Worm (Caenorhabditis elegans): Measurements from ENCODE around the gene T05A8.3.
A peak's percentile ranks its signal among the peaks of the same experiment; 100 is the strongest.
"Not testable (repeated sequence)": the region's sequence is repeated elsewhere in the genome, so short reads cannot be mapped to it uniquely, and the experiment has no call there.

The T05A8.3 gene

DNA sequence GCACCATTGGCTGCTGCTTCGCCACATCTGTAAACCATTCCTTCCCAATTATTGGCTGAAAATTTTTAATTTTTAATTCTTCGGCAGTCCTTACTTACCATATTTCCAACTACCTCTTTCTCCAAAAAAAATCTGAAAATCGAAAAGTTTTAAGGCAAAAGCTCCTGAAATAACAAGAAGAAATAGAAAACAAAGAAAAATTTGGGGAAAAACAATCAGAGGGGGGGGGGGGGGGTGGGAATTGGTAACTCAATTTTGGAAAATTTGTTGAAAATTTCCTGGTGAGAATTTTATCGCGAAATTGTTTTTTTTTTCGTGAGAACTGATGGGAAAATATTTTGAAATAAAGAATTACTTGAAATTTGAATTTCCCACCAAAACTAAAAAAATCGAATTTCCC is 24.8 kb downstream of the T05A8.3 start, which contains the start of gene set-11:
set-11 (minus strand) TSS at position 101 of the 400 bp plus-strand sequence.
- TF ChIP-seq ces-1 (GFP tag; optimal IDR thresholded peaks at IDR 0.05) (no peak), vab-15 (tag; optimal IDR thresholded peaks at IDR 0.05) (no peak), tlp-1 (tag; optimal IDR thresholded peaks at IDR 0.05) (no peak), nhr-12 (tag; optimal IDR thresholded peaks at IDR 0.05) (no peak), fkh-8 (tag; optimal IDR thresholded peaks at IDR 0.05) (no peak), dsc-1 (tag; optimal IDR thresholded peaks at IDR 0.05) (no peak), ceh-82 (tag; optimal IDR thresholded peaks at IDR 0.05) (no peak), egl-27 (tag; optimal IDR thresholded peaks at IDR 0.05) (no peak), zag-1 (tag; optimal IDR thresholded peaks at IDR 0.05) (no peak)

DNA sequence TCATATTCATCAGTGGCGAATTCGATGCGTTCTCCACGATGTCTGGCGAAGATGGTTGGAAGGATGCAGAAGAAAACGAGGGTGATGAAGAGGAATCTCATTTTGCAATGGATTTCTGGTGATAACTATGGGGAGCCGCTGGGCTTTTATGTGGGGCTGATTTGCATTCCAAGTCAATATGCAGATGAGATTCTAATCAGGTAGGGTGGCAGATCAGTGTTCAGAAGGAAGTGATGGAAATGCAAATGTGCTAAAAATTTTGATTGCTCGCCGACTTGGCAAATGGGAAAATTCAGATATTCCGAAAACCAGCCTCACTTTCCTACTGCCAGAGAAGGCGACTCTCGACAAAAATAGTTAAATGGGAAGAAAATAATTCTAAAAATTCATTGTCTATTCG is 27.2 kb downstream of the T05A8.3 start, which contains the start of gene nspf-3:
nspf-3 (minus strand) TSS at position 101 of the 400 bp plus-strand sequence.
- no peak for TF ChIP-seq ceh-63 (GFP tag; optimal IDR thresholded peaks at IDR 0.05)
- no peak for TF ChIP-seq pqm-1 (tag; optimal IDR thresholded peaks at IDR 0.05)
- no peak for TF ChIP-seq pax-3 (tag; optimal IDR thresholded peaks at IDR 0.05)
- no peak for TF ChIP-seq dsc-1 (tag; optimal IDR thresholded peaks at IDR 0.05)

DNA sequence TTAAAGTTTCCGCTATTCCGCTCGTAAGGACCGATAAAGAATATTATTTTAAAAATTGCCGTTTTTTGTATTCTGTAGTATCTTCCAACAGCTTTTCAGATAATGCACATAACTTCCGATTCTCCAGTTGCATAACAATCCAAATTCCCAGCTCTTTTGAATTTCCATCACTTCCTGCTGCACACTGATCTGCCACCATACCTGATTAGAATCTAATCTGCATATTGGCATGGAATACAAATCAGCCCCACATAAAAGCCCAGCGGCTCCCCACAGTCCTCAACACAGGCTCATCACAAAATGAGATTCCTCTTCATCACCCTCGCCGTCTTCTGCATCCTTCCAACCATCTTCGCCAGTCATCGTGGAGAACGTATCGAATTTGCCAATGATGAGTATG is 28.6 kb downstream of the T05A8.3 start, which contains the start of gene nspf-2:
nspf-2 (plus strand) TSS at position 301 of the 400 bp plus-strand sequence.
- not testable (repeated sequence) for TF ChIP-seq elt-3, hlh-4, nhr-76 (tag; optimal IDR thresholded peaks at IDR 0.05)

DNA sequence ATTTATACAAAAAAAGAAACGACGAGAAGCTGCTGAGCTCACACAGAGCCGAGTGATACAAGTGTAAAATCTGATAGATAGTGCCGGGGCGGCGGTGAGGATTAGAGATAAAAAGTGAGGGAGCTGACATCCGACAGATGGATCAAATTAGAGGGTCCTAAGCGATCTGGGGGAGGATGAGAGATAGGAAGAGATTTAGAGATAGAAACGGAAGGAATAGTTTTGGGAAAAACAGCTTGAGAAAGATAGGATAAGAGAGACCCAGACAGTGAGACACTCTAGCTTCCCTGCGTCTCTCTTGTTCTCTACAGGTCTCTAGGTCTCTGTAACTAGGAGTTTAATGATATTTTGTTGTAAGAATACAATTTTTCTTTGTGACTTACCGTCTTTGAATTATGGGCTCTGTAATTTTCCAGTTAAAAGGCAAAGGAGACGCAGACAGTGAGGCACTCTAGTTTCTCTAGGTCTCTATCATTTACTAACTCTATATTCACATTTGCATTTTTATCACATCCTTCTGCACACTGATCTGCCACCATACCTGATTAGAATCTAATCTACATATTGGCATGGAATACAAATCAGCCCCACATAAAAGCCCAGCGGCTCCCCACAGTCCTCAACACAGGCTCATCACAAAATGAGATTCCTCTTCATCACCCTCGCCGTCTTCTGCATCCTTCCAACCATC is 30.1 kb downstream of the T05A8.3 start, which contains the start of the genes sup-9 and nspf-1:
sup-9 (minus strand) TSS at position 43 of the 691 bp plus-strand sequence.
nspf-1 (plus strand) TSS at position 641 of the 691 bp plus-strand sequence.
- TF ChIP-seq swsn-7 (tag; optimal IDR thresholded peaks at IDR 0.05), result peak; percentile 32
- TF ChIP-seq snu-23 (GFP tag; optimal IDR thresholded peaks at IDR 0.05), result peak; percentile 45
- TF ChIP-seq fkh-10 (GFP tag; optimal IDR thresholded peaks at IDR 0.05), result peak; percentile 63
- peak; percentile 81 for TF ChIP-seq lin-14 (GFP tag; optimal IDR thresholded peaks at IDR 0.05)
- TF ChIP-seq efl-1 (optimal IDR thresholded peaks at IDR 0.05), result peak; percentile 50 to 51
- TF ChIP-seq efl-1 (GFP tag; optimal IDR thresholded peaks at IDR 0.05 in 1 of 2), result no peak
- peak; percentile 43 for TF ChIP-seq nhr-19 (GFP tag; conservative IDR thresholded peaks at IDR 0.05)
- no peak for TF ChIP-seq elt-3 (tag; optimal IDR thresholded peaks at IDR 0.05)
- no peak for TF ChIP-seq grh-1 (GFP tag; IDR thresholded peaks at IDR 0.05)
- peak; percentile 63 for TF ChIP-seq nhr-71 (tag; optimal IDR thresholded peaks at IDR 0.05)
- TF ChIP-seq lsy-2 (tag; optimal IDR thresholded peaks at IDR 0.05), result peak in 1 of 2 experiments; percentile 46
- peak; percentile 78 for TF ChIP-seq fkh-4 (tag; optimal IDR thresholded peaks at IDR 0.05; ENCODE audit: borderline replicate concordance)
- TF ChIP-seq irx-1 (tag; optimal IDR thresholded peaks at IDR 0.05), result peak; percentile 44
- peak; percentile 95 for TF ChIP-seq dsc-1 (tag; optimal IDR thresholded peaks at IDR 0.05)
- TF ChIP-seq rnt-1 (tag; optimal IDR thresholded peaks at IDR 0.05), result peak; percentile 73
- no peak for TF ChIP-seq jun-1 (tag; optimal IDR thresholded peaks at IDR 0.05)
- TF ChIP-seq nhr-12 (tag; optimal IDR thresholded peaks at IDR 0.05), result no peak
- no peak for TF ChIP-seq mdl-1 (tag; optimal IDR thresholded peaks at IDR 0.05)
- TF ChIP-seq ceh-82 (tag; optimal IDR thresholded peaks at IDR 0.05), result peak in 1 of 3 experiments; percentile 28
- TF ChIP-seq lin-13 (GFP tag; optimal IDR thresholded peaks at IDR 0.05), result peak; percentile 33

DNA sequence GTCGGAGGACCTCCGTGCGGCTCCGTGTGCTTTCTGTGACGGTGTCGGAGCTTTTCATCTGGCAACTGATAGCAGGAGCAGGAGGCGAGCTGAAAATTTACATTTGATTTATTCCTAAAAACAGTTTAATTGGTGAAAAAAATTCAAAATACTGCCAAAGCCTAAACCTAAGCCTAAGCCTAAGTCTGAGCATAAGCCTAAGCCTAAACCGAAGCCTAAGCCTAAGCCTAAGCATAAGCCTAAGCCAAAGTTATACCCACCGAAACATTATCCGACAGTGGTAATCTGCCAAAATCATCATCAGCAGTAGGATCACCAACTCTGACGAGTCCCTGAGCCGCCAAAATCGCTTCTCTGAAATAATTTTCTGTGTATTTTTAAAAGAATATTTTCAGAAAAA is 32.5 kb downstream of the T05A8.3 start:
- TF ChIP-seq hlh-17 (GFP tag; optimal IDR thresholded peaks at IDR 0.05; ENCODE audit: borderline replicate concordance), result no peak
- no peak for TF ChIP-seq lin-13 (GFP tag; optimal IDR thresholded peaks at IDR 0.05)
- TF ChIP-seq lsy-2 (tag; optimal IDR thresholded peaks at IDR 0.05), result no peak
- TF ChIP-seq alr-1 (tag; optimal IDR thresholded peaks at IDR 0.05; ENCODE audit: borderline replicate concordance), result no peak
- TF ChIP-seq jun-1 (tag; optimal IDR thresholded peaks at IDR 0.05), result no peak
- no peak for TF ChIP-seq lin-14 (GFP tag; optimal IDR thresholded peaks at IDR 0.05)
- no peak for TF ChIP-seq nhr-71 (tag; optimal IDR thresholded peaks at IDR 0.05)
- TF ChIP-seq fkh-8 (tag; optimal IDR thresholded peaks at IDR 0.05), result no peak
- TF ChIP-seq elt-2 (tag; optimal IDR thresholded peaks at IDR 0.05), result no peak
- TF ChIP-seq ceh-63 (GFP tag; optimal IDR thresholded peaks at IDR 0.05), result no peak
- TF ChIP-seq ets-5 (GFP tag; IDR thresholded peaks at IDR 0.05), result no peak
- no peak for TF ChIP-seq nhr-85 (tag)
- no peak for TF ChIP-seq snu-23 (GFP tag; optimal IDR thresholded peaks at IDR 0.05)
- TF ChIP-seq ceh-90 (tag; optimal IDR thresholded peaks at IDR 0.05), result no peak

Data from whole organism, L1 larva.